Worm (Caenorhabditis elegans): ENCODE results near the gene srh-171.

srh-171 gene

DNA sequence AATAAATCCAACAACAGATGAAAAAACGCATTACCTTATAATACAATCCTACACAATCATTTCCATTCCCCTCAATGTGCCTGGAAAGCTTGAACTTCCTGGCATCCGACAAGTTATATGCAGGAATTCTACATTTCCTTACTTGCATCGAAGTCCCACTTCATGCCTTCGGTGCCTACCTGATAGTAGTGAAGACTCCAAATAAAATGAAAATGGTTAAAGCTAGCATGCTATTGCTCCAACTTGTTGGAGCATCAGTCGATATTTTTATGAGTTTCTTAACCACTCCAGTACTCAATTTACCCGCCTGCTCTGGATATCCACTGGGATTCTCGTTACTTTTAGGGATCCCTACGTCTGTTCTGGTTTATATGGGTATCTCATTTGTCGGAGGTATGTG, at the start of gene srh-171:
TSS of gene srh-171 (plus strand) at position 75 of the 400 bp plus-strand sequence.
- TF ChIP-seq Y22D7AL.16 (tag; optimal IDR thresholded peaks at IDR 0.05), result no peak
- peak; percentile 50 for TF ChIP-seq ama-1 (optimal IDR thresholded peaks at IDR 0.05)
- no peak for TF ChIP-seq ceh-2 (tag; optimal IDR thresholded peaks at IDR 0.05)
- no peak for TF ChIP-seq unc-55 (GFP tag; optimal IDR thresholded peaks at IDR 0.05)

DNA sequence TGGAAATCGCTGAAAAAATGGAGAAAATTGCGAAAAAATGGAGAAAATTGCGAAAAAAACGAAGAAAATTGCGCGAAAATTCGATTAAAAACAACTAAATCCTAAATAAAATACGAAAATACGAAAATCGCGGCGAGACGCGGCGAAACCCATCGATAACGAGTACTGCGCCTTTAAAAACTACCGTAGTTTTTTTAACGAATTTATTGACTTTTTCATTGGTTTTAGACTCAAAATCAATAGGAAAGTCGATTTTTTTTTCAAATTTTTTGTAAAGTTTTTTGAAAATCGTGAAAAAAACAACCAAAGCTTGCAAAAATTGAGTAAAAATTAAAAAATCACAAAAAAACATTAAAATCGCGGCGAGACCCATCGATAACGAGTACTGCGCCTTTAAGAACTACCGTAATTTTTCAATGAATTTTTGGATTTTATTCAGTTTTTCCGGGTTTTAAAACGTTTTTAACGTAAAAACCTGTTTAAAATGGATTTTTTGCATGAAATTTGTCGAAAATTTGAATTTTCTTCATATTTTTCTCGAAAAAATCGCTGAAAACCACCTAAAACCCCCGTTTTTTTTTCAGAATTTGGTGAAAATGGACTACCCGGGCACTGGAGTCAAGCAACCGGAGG, 49.4 kb upstream of the srh-171 start, which contains the start of the genes chk-2 and Y60A3A.19:
TSS of gene chk-2 (minus strand) at position 51 of the 633 bp plus-strand sequence.
TSS of gene Y60A3A.19 (plus strand) at position 583 of the 633 bp plus-strand sequence.
- no peak for TF ChIP-seq ceh-19 (GFP tag; optimal IDR thresholded peaks at IDR 0.05)

DNA sequence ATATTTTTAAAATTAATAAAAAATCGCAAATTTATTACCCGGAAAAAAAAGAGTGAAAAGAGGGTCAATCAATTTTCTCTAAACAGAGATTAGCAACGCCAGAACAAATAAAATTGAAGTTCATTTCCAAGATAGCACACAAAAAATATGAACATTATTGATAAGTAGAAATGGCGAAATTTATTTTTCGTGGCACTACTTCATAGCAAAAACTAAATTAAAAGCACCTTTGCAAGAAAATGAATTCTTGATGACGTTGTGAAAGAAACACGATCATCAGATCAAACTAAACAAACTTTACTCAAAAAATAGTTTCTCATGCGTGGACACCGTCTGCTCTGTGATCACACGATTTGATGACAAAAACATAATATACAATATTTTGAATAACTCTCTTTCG, 42.9 kb upstream of the srh-171 start, which contains the start of gene Y60A3A.16:
TSS of gene Y60A3A.16 (minus strand) at position 101 of the 400 bp plus-strand sequence.
- TF ChIP-seq ceh-18 (tag; optimal IDR thresholded peaks at IDR 0.05) (no peak), ceh-31 (tag; optimal IDR thresholded peaks at IDR 0.05) (no peak), sox-2 (GFP tag; IDR thresholded peaks at IDR 0.05) (no peak), ceh-24 (tag; optimal IDR thresholded peaks at IDR 0.05) (no peak), T23F11.4 (GFP tag; optimal IDR thresholded peaks at IDR 0.05) (no peak), sox-4 (tag; optimal IDR thresholded peaks at IDR 0.05) (no peak), dve-1 (tag; optimal IDR thresholded peaks at IDR 0.05) (no peak), hlh-13 (GFP tag; optimal IDR thresholded peaks at IDR 0.05) (no peak), pag-3 (tag; optimal IDR thresholded peaks at IDR 0.05; ENCODE audit: borderline replicate concordance) (no peak), ceh-45 (GFP tag; IDR thresholded peaks at IDR 0.05) (no peak), ceh-6 (GFP tag; optimal IDR thresholded peaks at IDR 0.05) (no peak), ztf-16 (tag; optimal IDR thresholded peaks at IDR 0.05) (no peak), elt-2 (tag; optimal IDR thresholded peaks at IDR 0.05) (no peak), ceh-34 (tag; optimal IDR thresholded peaks at IDR 0.05) (no peak), C08G9.2 (tag; optimal IDR thresholded peaks at IDR 0.05) (no peak)

DNA sequence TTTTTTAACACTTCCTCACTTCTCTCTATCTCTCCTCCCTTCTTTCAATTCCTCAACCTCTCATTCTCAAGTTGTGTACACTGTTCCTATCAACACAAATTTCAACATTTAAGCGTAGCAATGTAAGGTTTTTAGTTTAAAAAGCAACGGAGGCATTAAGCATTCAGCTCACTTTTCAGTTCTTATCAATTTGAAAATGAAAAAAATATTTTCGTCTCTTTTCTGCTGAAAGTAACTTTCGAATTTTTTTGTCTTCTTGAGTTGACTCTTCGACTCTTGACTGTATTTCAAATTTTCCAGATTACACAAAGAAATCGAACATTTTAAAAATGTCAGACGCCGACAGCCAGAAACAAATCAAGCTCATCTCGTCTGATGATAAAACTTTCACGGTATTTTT, 41.6 kb upstream of the srh-171 start, which contains the start of gene skr-4:
TSS of gene skr-4 (plus strand) at position 301 of the 400 bp plus-strand sequence.
- no peak for TF ChIP-seq ets-4 (tag; optimal IDR thresholded peaks at IDR 0.05)
- TF ChIP-seq ahr-1 (tag; optimal IDR thresholded peaks at IDR 0.05), result no peak
- TF ChIP-seq ceh-9 (tag; optimal IDR thresholded peaks at IDR 0.05), result no peak
- no peak for TF ChIP-seq npax-4 (tag; optimal IDR thresholded peaks at IDR 0.05)

DNA sequence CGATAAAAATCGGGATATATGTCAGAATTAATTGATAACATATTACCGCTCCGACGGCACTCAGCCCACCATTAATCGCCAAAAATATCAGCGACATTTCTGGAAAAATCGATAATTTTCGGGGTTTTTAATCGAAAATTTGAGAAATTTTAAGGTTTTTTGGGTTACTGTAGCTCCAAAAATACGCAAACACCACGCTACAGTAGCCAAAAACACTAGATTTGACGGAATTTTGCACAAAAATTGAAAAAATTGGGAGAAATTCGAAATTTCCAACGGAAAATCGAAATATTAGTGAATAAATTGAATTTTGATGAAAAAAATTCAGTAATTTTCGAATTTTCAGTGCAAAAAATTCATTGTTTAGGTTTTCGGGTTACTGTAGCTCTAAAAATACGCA, 31.3 kb upstream of the srh-171 start, which contains the start of gene algn-7:
TSS of gene algn-7 (minus strand) at position 101 of the 400 bp plus-strand sequence.
- TF ChIP-seq lim-6 (tag; optimal IDR thresholded peaks at IDR 0.05) (no peak), dve-1 (tag; optimal IDR thresholded peaks at IDR 0.05) (no peak), unc-42 (tag; optimal IDR thresholded peaks at IDR 0.05) (no peak), elt-2 (tag; optimal IDR thresholded peaks at IDR 0.05) (no peak), eyg-1 (tag; optimal IDR thresholded peaks at IDR 0.05) (no peak), sox-2 (GFP tag; IDR thresholded peaks at IDR 0.05) (no peak), unc-3 (GFP tag; conservative IDR thresholded peaks at IDR 0.05) (no peak), unc-3 (tag; optimal IDR thresholded peaks at IDR 0.05) (no peak), ceh-34 (tag; optimal IDR thresholded peaks at IDR 0.05) (no peak), pros-1 (tag; optimal IDR thresholded peaks at IDR 0.05) (no peak)

- TF ChIP-seq dve-1 (tag; optimal IDR thresholded peaks at IDR 0.05) (no peak), Y22D7AL.16 (tag; optimal IDR thresholded peaks at IDR 0.05) (no peak), nhr-11 (tag; optimal IDR thresholded peaks at IDR 0.05) (no peak), ceh-19 (GFP tag; optimal IDR thresholded peaks at IDR 0.05) (no peak), hlh-13 (GFP tag; optimal IDR thresholded peaks at IDR 0.05) (no peak), npax-4 (tag; optimal IDR thresholded peaks at IDR 0.05) (no peak), ceh-22 (tag; optimal IDR thresholded peaks at IDR 0.05) (no peak), ztf-16 (tag; optimal IDR thresholded peaks at IDR 0.05) (no peak), nfya-1 (tag; optimal IDR thresholded peaks at IDR 0.05) (no peak), ceh-18 (tag; optimal IDR thresholded peaks at IDR 0.05) (no peak), hlh-15 (tag; optimal IDR thresholded peaks at IDR 0.05) (no peak), gmeb-2 (tag; optimal IDR thresholded peaks at IDR 0.05) (no peak), K09A11.1 (tag; optimal IDR thresholded peaks at IDR 0.05; ENCODE audit: insufficient read depth) (no peak), F13H6.1 (tag; optimal IDR thresholded peaks at IDR 0.05) (no peak), odd-2 (tag; optimal IDR thresholded peaks at IDR 0.05) (no peak), ref-2 (tag; optimal IDR thresholded peaks at IDR 0.05) (no peak), hlh-6 (tag; optimal IDR thresholded peaks at IDR 0.05) (no peak)
Observed at ce11 chrV:19936945-19937344, 28.6 kb upstream of the srh-171 start.
